Fruit fly (Drosophila melanogaster): ENCODE results near the gene CG44271.
A peak's percentile ranks its signal among the peaks of the same experiment; 100 is the strongest.

DNA sequence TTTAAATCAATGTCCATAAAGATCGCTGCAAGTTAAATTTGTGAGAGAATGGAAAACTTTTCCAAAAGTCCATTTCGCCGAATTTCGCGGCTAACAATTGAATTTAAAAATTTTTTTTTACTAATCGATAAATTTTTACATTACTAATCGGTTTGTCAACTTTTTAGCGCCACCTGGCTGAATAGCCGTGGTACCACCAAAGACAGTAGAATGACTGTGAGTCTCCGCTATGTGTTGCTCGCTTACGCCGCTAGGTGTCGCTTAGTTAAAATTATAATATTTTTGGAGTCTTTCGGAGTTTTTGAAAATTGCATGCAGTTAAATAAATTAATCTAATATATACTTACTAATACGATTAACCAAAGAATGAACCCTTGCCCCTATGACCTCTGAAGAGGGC is 49.7 kb upstream of the CG44271 start:
- no peak for TF ChIP-seq CG8478 (optimal IDR thresholded peaks at IDR 0.05)
- peak; percentile 80 to 98 for TF ChIP-seq CTCF (optimal IDR thresholded peaks at IDR 0.05)
